Worm (Caenorhabditis elegans): ENCODE results near the gene F45E10.2.

Gene F45E10.2

DNA sequence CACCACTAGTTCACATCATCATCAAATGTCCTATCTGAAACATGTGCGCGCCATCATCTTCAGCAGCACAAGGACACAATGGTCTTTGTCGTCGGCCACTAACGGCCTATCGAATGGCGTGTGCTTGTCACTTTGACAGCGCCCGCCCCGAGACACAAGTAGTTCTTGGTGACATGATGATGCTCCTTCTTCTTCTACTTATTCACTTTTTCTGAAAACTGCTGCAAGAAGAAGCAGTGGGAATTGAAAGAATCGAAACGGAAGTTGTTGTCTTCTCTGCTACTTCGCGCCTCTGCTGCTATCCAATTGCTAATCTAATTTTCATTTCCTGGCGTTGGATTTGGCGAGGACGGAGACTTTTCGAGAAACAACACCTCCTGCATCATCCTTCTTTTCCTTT is 50.7 kb downstream of the F45E10.2 start:
- TF ChIP-seq W03F9.2 (tag; optimal IDR thresholded peaks at IDR 0.05), result no peak
- TF ChIP-seq him-1 (tag; optimal IDR thresholded peaks at IDR 0.05), result no peak
- TF ChIP-seq dao-5 (tag; optimal IDR thresholded peaks at IDR 0.05), result no peak

All from whole organism, L4/young adult.